Worm (Caenorhabditis elegans): ENCODE data around the gene T22D1.18.

The T22D1.18 gene

DNA sequence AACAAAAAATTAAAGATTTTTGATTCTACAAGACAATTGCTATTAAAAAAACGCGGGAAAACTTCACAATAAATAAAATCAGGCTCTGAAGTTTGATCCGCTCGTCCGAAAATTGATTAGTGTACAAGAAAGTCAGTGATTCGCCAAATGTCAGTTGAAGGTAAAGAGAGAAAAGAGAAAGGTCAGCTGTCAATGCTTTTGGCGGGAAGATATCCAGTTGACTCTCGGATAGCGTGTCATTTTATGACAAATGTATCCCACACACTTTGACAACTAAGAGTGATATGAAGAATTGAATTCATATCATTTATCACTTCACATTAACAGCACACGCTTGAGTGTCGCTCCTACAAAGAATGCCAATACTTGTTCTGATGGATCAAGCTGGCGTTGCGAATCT, 26.9 kb upstream of the T22D1.18 start:
- TF ChIP-seq F13C5.2 (tag; optimal IDR thresholded peaks at IDR 0.05) (no peak), ets-7 (tag; optimal IDR thresholded peaks at IDR 0.05) (no peak), ama-1 (optimal IDR thresholded peaks at IDR 0.05) (no peak), flt-1 (GFP tag; IDR thresholded peaks at IDR 0.05) (no peak), tbx-37 (GFP tag; conservative IDR thresholded peaks at IDR 0.05) (no peak), sea-1 (GFP tag; conservative IDR thresholded peaks at IDR 0.05) (no peak), tbx-11 (GFP tag; IDR thresholded peaks at IDR 0.05) (no peak), B0310.2 (tag; optimal IDR thresholded peaks at IDR 0.05) (no peak), ceh-36 (tag; optimal IDR thresholded peaks at IDR 0.05) (no peak), tra-4 (tag; optimal IDR thresholded peaks at IDR 0.05) (no peak)

DNA sequence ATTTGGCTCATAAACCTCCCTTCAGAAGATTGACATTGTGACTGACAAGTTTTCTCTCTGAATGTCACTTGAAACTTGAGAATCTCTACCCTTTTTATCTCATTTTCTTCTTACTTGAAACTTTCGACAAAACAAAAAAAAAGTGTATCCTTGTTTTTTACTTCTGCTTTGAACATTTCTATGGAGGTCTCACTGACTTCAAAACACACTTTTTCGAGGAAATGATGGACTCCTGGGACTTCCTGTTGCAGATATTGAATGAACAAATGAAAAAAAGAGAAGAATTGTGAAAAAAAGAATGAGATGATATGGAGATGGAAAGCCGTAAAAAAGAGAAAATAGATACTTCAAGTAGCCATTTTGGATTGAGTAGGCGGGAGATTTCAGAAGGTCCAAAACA, 21.1 kb upstream of the T22D1.18 start:
- no peak for TF ChIP-seq hnd-1 (tag; optimal IDR thresholded peaks at IDR 0.05)
- no peak for TF ChIP-seq B0310.2 (tag; optimal IDR thresholded peaks at IDR 0.05)
- TF ChIP-seq ets-7 (tag; optimal IDR thresholded peaks at IDR 0.05) = no peak
- no peak for TF ChIP-seq flt-1 (GFP tag; IDR thresholded peaks at IDR 0.05)

DNA sequence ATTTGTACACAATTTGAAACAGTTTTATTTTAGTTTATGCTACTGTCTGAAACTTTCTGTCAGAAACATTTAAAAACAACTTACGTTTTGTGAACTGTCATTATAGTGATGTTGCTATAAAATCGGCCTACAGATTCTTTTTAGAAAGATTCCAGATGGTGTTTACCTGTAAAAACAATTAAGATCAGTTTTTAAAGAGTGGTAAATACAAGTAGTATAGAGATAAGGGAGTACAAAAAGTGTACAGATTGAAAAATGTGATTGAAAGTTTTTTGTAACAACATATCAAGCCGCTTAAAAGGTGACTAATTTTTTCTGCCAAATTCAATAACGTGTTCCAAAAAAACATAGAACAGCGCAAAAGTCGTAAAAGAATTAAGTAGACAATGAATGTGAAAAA, 17.6 kb upstream of the T22D1.18 start, which contains the start of gene npr-12:
Gene npr-12, minus strand, starts transcription at position 101 of the 400 bp plus-strand sequence.
- TF ChIP-seq scrt-1 (GFP tag; IDR thresholded peaks at IDR 0.05) (no peak), F13C5.2 (tag; optimal IDR thresholded peaks at IDR 0.05) (no peak), ama-1 (optimal IDR thresholded peaks at IDR 0.05) (no peak), flt-1 (GFP tag; IDR thresholded peaks at IDR 0.05) (no peak), ceh-36 (tag; optimal IDR thresholded peaks at IDR 0.05) (no peak), ceh-13 (GFP tag; optimal IDR thresholded peaks at IDR 0.05) (no peak), ets-7 (tag; optimal IDR thresholded peaks at IDR 0.05) (no peak)

DNA sequence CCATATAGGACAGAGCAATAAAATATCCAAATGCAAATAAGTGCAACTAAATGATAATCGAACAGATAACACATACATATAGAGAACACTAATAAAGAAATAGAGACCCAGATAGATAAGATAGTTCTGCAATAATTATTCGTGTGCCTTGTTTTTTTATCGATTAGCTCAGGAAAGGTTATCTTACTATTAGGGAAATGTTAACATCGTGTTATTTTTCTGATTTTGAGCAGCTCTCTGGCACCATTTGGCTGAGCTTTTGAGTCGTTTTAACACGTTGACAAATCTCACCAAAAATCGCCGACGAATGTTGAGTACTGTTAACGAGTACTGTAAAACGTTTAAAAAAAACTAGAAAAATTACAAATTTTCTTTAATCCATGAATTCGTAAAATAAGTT, 8.5 kb upstream of the T22D1.18 start, which contains the start of gene cest-6:
Gene cest-6, minus strand, starts transcription at position 101 of the 400 bp plus-strand sequence.
- no peak for TF ChIP-seq hmg-4 (GFP tag; optimal IDR thresholded peaks at IDR 0.05)
- no peak for TF ChIP-seq scrt-1 (GFP tag; IDR thresholded peaks at IDR 0.05)
- TF ChIP-seq tra-4 (tag; optimal IDR thresholded peaks at IDR 0.05) = no peak
- no peak for TF ChIP-seq hmbx-1 (tag; optimal IDR thresholded peaks at IDR 0.05)
- TF ChIP-seq ets-7 (tag; optimal IDR thresholded peaks at IDR 0.05) = no peak
- TF ChIP-seq ama-1 (optimal IDR thresholded peaks at IDR 0.05) = no peak
- no peak for TF ChIP-seq F13C5.2 (tag; optimal IDR thresholded peaks at IDR 0.05)
- no peak for TF ChIP-seq sea-1 (GFP tag; conservative IDR thresholded peaks at IDR 0.05)
- TF ChIP-seq tbx-11 (GFP tag; IDR thresholded peaks at IDR 0.05) = no peak
- TF ChIP-seq tbx-37 (GFP tag; conservative IDR thresholded peaks at IDR 0.05) = no peak
- TF ChIP-seq B0310.2 (tag; optimal IDR thresholded peaks at IDR 0.05) = no peak
- no peak for TF ChIP-seq ceh-13 (GFP tag; optimal IDR thresholded peaks at IDR 0.05)
- no peak for TF ChIP-seq aly-1 (tag; optimal IDR thresholded peaks at IDR 0.05)
- TF ChIP-seq pes-1 (GFP tag; IDR thresholded peaks at IDR 0.05) = no peak

DNA sequence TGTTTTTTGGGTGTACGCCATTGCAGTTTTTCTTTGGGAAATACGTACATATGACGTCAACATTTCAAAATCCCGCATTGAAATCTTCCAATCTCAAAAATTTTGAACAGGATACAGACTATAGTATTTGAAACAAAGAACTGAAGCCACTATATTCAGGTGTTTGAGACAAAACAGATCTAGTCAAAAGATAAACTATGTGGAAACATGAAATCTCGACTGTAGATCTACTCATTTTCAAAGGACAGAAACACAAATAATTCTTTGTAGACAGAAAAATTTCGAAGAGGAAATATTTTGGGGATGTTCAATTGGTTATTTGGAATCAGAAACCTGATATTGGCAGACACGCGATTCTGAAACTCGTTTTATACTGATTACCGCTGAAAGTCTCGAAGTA, 5.6 kb upstream of the T22D1.18 start:
- no peak for TF ChIP-seq ama-1 (optimal IDR thresholded peaks at IDR 0.05)
- no peak for TF ChIP-seq hmg-4 (GFP tag; optimal IDR thresholded peaks at IDR 0.05)
- TF ChIP-seq tbx-37 (GFP tag; conservative IDR thresholded peaks at IDR 0.05) = no peak
- no peak for TF ChIP-seq tra-4 (tag; optimal IDR thresholded peaks at IDR 0.05)
- no peak for TF ChIP-seq flt-1 (GFP tag; IDR thresholded peaks at IDR 0.05)
- no peak for TF ChIP-seq ceh-36 (tag; optimal IDR thresholded peaks at IDR 0.05)
- no peak for TF ChIP-seq F13C5.2 (tag; optimal IDR thresholded peaks at IDR 0.05)
- no peak for TF ChIP-seq ceh-13 (GFP tag; optimal IDR thresholded peaks at IDR 0.05)
- no peak for TF ChIP-seq pes-1 (GFP tag; IDR thresholded peaks at IDR 0.05)
- no peak for TF ChIP-seq tbx-11 (GFP tag; IDR thresholded peaks at IDR 0.05)
- no peak for TF ChIP-seq hmbx-1 (tag; optimal IDR thresholded peaks at IDR 0.05)
- no peak for TF ChIP-seq scrt-1 (GFP tag; IDR thresholded peaks at IDR 0.05)
- no peak for TF ChIP-seq sea-1 (GFP tag; conservative IDR thresholded peaks at IDR 0.05)
- no peak for TF ChIP-seq hnd-1 (tag; optimal IDR thresholded peaks at IDR 0.05)
- TF ChIP-seq B0310.2 (tag; optimal IDR thresholded peaks at IDR 0.05) = no peak
- no peak for TF ChIP-seq aly-1 (tag; optimal IDR thresholded peaks at IDR 0.05)
- no peak for TF ChIP-seq ets-7 (tag; optimal IDR thresholded peaks at IDR 0.05)

DNA sequence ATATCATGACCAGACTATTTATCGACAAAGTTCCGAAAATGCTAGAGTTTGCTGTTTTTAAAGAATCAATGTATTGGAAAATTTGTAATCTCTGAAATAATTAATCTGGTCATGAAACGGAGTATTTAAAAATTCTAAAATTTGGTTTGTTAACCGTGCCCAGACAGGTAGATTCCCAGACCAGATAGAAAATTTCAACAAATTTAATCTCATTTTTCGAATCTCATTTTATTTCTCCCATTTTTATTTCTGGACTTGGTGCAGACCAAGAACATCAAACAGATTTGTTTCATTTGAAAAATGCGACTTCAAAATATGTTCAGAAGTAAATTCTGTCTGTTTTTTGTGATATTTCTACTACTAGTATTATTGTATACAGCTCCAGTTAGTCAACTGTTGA, 3.1 kb upstream of the T22D1.18 start, which contains the start of gene T22D1.1:
Gene T22D1.1, plus strand, starts transcription at position 301 of the 400 bp plus-strand sequence.
- no peak for TF ChIP-seq ets-7 (tag; optimal IDR thresholded peaks at IDR 0.05)
- no peak for TF ChIP-seq flt-1 (GFP tag; IDR thresholded peaks at IDR 0.05)
- TF ChIP-seq hmbx-1 (tag; optimal IDR thresholded peaks at IDR 0.05) = no peak
- TF ChIP-seq B0310.2 (tag; optimal IDR thresholded peaks at IDR 0.05) = no peak
- no peak for TF ChIP-seq scrt-1 (GFP tag; IDR thresholded peaks at IDR 0.05)
- no peak for TF ChIP-seq tbx-11 (GFP tag; IDR thresholded peaks at IDR 0.05)
- no peak for TF ChIP-seq hnd-1 (tag; optimal IDR thresholded peaks at IDR 0.05)
- TF ChIP-seq ama-1 (optimal IDR thresholded peaks at IDR 0.05) = no peak
- TF ChIP-seq sea-1 (GFP tag; conservative IDR thresholded peaks at IDR 0.05) = no peak
- no peak for TF ChIP-seq aly-1 (tag; optimal IDR thresholded peaks at IDR 0.05)
- no peak for TF ChIP-seq pes-1 (GFP tag; IDR thresholded peaks at IDR 0.05)

DNA sequence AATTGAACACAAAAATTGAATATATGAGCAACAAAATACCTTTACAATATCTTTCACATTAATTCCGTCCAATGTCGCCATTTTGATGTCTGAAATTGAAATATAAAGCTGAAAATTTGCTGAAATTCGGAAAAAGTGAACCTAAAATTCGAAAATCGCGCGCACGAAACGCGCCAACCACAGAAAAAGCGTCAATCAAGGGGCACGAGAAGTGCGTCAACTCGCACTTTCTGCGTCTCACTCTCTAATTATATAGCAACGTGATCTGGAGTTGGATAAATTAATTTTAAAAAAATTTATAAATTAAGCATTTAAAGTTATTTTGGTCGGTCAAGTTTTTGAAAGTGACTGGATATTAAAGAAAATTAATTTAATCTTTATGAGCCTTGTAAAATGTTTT, 645 bp downstream of the T22D1.18 start, which contains the start of gene ruvb-2:
Gene ruvb-2, minus strand, starts transcription at position 89 of the 400 bp plus-strand sequence.
- TF ChIP-seq F13C5.2 (tag; optimal IDR thresholded peaks at IDR 0.05) (peak; percentile 38), ama-1 (optimal IDR thresholded peaks at IDR 0.05) (no peak), hmg-4 (GFP tag; optimal IDR thresholded peaks at IDR 0.05) (no peak), tra-4 (tag; optimal IDR thresholded peaks at IDR 0.05) (no peak), ceh-13 (GFP tag; optimal IDR thresholded peaks at IDR 0.05) (no peak)

DNA sequence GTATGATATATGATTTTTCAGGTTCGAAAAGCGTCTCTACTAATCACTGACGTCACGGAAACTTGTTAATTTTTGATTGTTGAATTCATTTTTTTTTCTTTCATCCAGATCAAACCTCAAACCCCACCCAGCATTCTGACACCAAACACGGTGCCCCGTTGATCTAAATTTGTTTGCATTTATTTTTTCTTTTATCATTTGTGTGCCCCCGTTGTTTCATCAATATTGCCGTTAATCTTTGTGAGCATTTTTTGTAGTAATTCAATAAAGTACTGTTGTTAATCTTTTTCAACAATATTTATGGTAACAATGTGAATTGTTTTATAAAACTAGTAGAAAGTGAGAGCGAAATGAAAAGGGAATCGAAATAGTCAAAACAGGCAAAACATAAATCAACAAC, 3.1 kb downstream of the T22D1.18 start:
- TF ChIP-seq aly-1 (tag; optimal IDR thresholded peaks at IDR 0.05) (no peak), sea-1 (GFP tag; conservative IDR thresholded peaks at IDR 0.05) (no peak), ets-7 (tag; optimal IDR thresholded peaks at IDR 0.05) (no peak), tbx-37 (GFP tag; conservative IDR thresholded peaks at IDR 0.05) (no peak), ama-1 (optimal IDR thresholded peaks at IDR 0.05) (no peak), ceh-36 (tag; optimal IDR thresholded peaks at IDR 0.05) (no peak), B0310.2 (tag; optimal IDR thresholded peaks at IDR 0.05) (no peak), ceh-13 (GFP tag; optimal IDR thresholded peaks at IDR 0.05) (no peak), scrt-1 (GFP tag; IDR thresholded peaks at IDR 0.05) (no peak), hmbx-1 (tag; optimal IDR thresholded peaks at IDR 0.05) (no peak), pes-1 (GFP tag; IDR thresholded peaks at IDR 0.05) (no peak), tbx-11 (GFP tag; IDR thresholded peaks at IDR 0.05) (no peak), hmg-4 (GFP tag; optimal IDR thresholded peaks at IDR 0.05) (no peak)
